Fruit fly (Drosophila melanogaster) whole organism, embryonic: ENCODE data around the gene dyl.

Experiments used
- Asciz ChIP-seq: fragments of 200-800 bp; sonication (Bioruptor generic); optimal IDR thresholded peaks from 2 replicates; lab custom pipeline; 2017; ENCODE audit warnings: missing biosample characterization, mild to moderate bottlenecking, missing genetic modification characterization, missing genetic modification reagents
- B-H2 ChIP-seq: fragments of 200-800 bp; sonication (Bioruptor generic); optimal IDR thresholded peaks from 2 replicates; lab custom pipeline; 2018; ENCODE audit warnings: missing biosample characterization, mild to moderate bottlenecking, missing genetic modification characterization
- Bgb ChIP-seq: fragments of 200-800 bp; sonication (Bioruptor generic); IDR thresholded peaks from 2 replicates; pipeline ENCODE4 v1.3.6; 2022; ENCODE audit warnings: missing biosample characterization, missing genetic modification characterization; ENCODE audit not compliant: partially characterized antibody
- CG10462 ChIP-seq: fragments of 200-800 bp; sonication (Bioruptor generic); optimal IDR thresholded peaks from 2 replicates; lab custom pipeline; 2016; ENCODE audit warnings: missing biosample characterization, missing genetic modification characterization
- CG10979 ChIP-seq: fragments of 200-800 bp; sonication (Bioruptor generic); optimal IDR thresholded peaks from 2 replicates; lab custom pipeline; 2018; ENCODE audit warnings: missing biosample characterization, mild to moderate bottlenecking, missing genetic modification characterization, moderate library complexity
- CG11398 ChIP-seq: fragments of 200-800 bp; sonication (Bioruptor generic); optimal IDR thresholded peaks from 2 replicates; lab custom pipeline; 2016; ENCODE audit warnings: missing biosample characterization, missing genetic modification characterization
- CG11456 ChIP-seq: fragments of 200-800 bp; sonication (Bioruptor generic); IDR thresholded peaks from 3 replicates; pipeline ENCODE4 v1.3.6; 2022; ENCODE audit warnings: missing biosample characterization, missing genetic modification characterization
- CG12104 ChIP-seq: fragments of 200-800 bp; sonication (Bioruptor generic); optimal IDR thresholded peaks from 3 replicates; lab custom pipeline; 2016; ENCODE audit warnings: missing biosample characterization, missing genetic modification characterization
- CG13296 ChIP-seq: fragments of 200-800 bp; sonication (Bioruptor generic); optimal IDR thresholded peaks from 3 replicates; lab custom pipeline; 2018; ENCODE audit warnings: missing biosample characterization, mild to moderate bottlenecking, missing genetic modification characterization
- CG15269 ChIP-seq: fragments of 200-800 bp; sonication (Bioruptor generic); optimal IDR thresholded peaks from 2 replicates; lab custom pipeline; 2018; ENCODE audit warnings: missing biosample characterization, mild to moderate bottlenecking, missing genetic modification characterization, moderate library complexity
- CG15479 ChIP-seq: fragments of 200-800 bp; sonication (Bioruptor generic); optimal IDR thresholded peaks from 3 replicates; lab custom pipeline; 2019; ENCODE audit warnings: missing biosample characterization, mild to moderate bottlenecking, missing genetic modification characterization, moderate library complexity
- CG4360 ChIP-seq: fragments of 200-800 bp; sonication (Bioruptor generic); IDR thresholded peaks from 2 replicates; pipeline ENCODE4 v1.3.6; 2022; ENCODE audit warnings: missing biosample characterization, missing genetic modification characterization
- CG7357 ChIP-seq: fragments of 200-800 bp; sonication (Bioruptor generic); IDR thresholded peaks from 3 replicates; pipeline ENCODE4 v1.3.6; 2022; ENCODE audit warnings: missing biosample characterization, missing genetic modification characterization
- CG7556 ChIP-seq: fragments of 200-800 bp; sonication (Bioruptor generic); optimal IDR thresholded peaks from 2 replicates; lab custom pipeline; 2017; ENCODE audit warnings: missing biosample characterization, mild to moderate bottlenecking, missing genetic modification characterization
- CG9876 ChIP-seq: fragments of 200-800 bp; sonication (Bioruptor generic); optimal IDR thresholded peaks from 2 replicates; lab custom pipeline; 2016; ENCODE audit warnings: missing biosample characterization, missing genetic modification characterization
- CG9932 ChIP-seq: fragments of 200-800 bp; sonication (Bioruptor generic); IDR thresholded peaks from 2 replicates; pipeline ENCODE4 v1.3.6; 2022; ENCODE audit warnings: missing biosample characterization, missing genetic modification characterization
- Doc2 ChIP-seq: fragments of 200-800 bp; sonication (Bioruptor generic); IDR thresholded peaks from 2 replicates; pipeline ENCODE4 v1.3.6; 2022; ENCODE audit warnings: missing biosample characterization, missing genetic modification characterization
- H15 ChIP-seq: fragments of 200-800 bp; sonication (Bioruptor generic); IDR thresholded peaks from 3 replicates; pipeline ENCODE4 v1.3.6; 2022; ENCODE audit warnings: missing biosample characterization, missing genetic modification characterization
- HLH54F ChIP-seq: fragments of 200-800 bp; sonication (Bioruptor generic); optimal IDR thresholded peaks from 3 replicates; lab custom pipeline; 2016; ENCODE audit warnings: missing biosample characterization, missing genetic modification characterization
- Lhr ChIP-seq: fragments of 200-800 bp; sonication (Bioruptor generic); optimal IDR thresholded peaks from 3 replicates; lab custom pipeline; 2017; ENCODE audit warnings: mild to moderate bottlenecking, missing biosample characterization, missing genetic modification reagents, missing genetic modification characterization
- Mad ChIP-seq: fragments of 200-800 bp; sonication (Bioruptor generic); optimal IDR thresholded peaks from 2 replicates; lab custom pipeline; 2016; ENCODE audit warnings: missing biosample characterization, missing genetic modification characterization
- Myb ChIP-seq: fragments of 200-800 bp; sonication (Bioruptor generic); optimal IDR thresholded peaks from 2 replicates; lab custom pipeline; 2016; ENCODE audit warnings: missing biosample characterization, missing genetic modification characterization
- Oaz ChIP-seq: fragments of 200-800 bp; sonication (Bioruptor generic); IDR thresholded peaks from 2 replicates; pipeline ENCODE4 v1.3.6; 2022; ENCODE audit warnings: missing biosample characterization, missing genetic modification characterization
- Oli ChIP-seq: fragments of 200-800 bp; sonication (Bioruptor generic); optimal IDR thresholded peaks from 2 replicates; lab custom pipeline; 2018; ENCODE audit warnings: missing biosample characterization, mild to moderate bottlenecking, missing genetic modification characterization, moderate library complexity
- Spps ChIP-seq: fragments of 200-800 bp; sonication (Bioruptor generic); optimal IDR thresholded peaks from 2 replicates; lab custom pipeline; 2018; ENCODE audit warnings: missing biosample characterization, mild to moderate bottlenecking, missing genetic modification characterization
- TFAM ChIP-seq: fragments of 200-800 bp; sonication (Bioruptor generic); optimal IDR thresholded peaks from 2 replicates; lab custom pipeline; 2017; ENCODE audit warnings: missing biosample characterization, missing genetic modification characterization, inconsistent platforms
- ab ChIP-seq: fragments of 200-800 bp; sonication (Bioruptor generic); optimal IDR thresholded peaks from 2 replicates; lab custom pipeline; 2016; ENCODE audit warnings: missing biosample characterization, missing genetic modification characterization
- ara ChIP-seq: fragments of 200-800 bp; sonication (Bioruptor generic); IDR thresholded peaks from 2 replicates; pipeline ENCODE4 v1.3.6; 2022; ENCODE audit warnings: missing biosample characterization, missing genetic modification characterization
- caup ChIP-seq: fragments of 200-800 bp; sonication (Bioruptor generic); optimal IDR thresholded peaks from 3 replicates; lab custom pipeline; 2017; ENCODE audit warnings: missing biosample characterization, mild to moderate bottlenecking, missing genetic modification characterization, moderate library complexity; ENCODE audit not compliant: severe bottlenecking
- corto ChIP-seq: fragments of 200-800 bp; sonication (Bioruptor generic); optimal IDR thresholded peaks from 2 replicates; lab custom pipeline; 2016; ENCODE audit warnings: missing biosample characterization, mild to moderate bottlenecking, missing genetic modification characterization, moderate library complexity
- cwo ChIP-seq: fragments of 200-800 bp; sonication (Bioruptor generic); optimal IDR thresholded peaks from 3 replicates; lab custom pipeline; 2017; ENCODE audit warnings: missing biosample characterization, missing genetic modification characterization, mild to moderate bottlenecking, moderate library complexity, missing genetic modification reagents
- dmrt99B ChIP-seq: fragments of 200-800 bp; sonication (Bioruptor generic); optimal IDR thresholded peaks from 2 replicates; lab custom pipeline; 2018; ENCODE audit warnings: missing biosample characterization, mild to moderate bottlenecking, missing genetic modification characterization, moderate library complexity
- gcm ChIP-seq: fragments of 200-800 bp; sonication (Bioruptor generic); optimal IDR thresholded peaks from 2 replicates; lab custom pipeline; 2019; ENCODE audit warnings: missing biosample characterization, mild to moderate bottlenecking, missing genetic modification characterization, moderate library complexity
- gfzf ChIP-seq: fragments of 200-800 bp; sonication (Bioruptor generic); optimal IDR thresholded peaks from 2 replicates; lab custom pipeline; 2016; ENCODE audit warnings: missing biosample characterization, mild to moderate bottlenecking, missing genetic modification characterization, moderate library complexity
- h ChIP-seq: fragments of >200 bp; optimal IDR thresholded peaks from 2 replicates; lab custom pipeline; 2017
- ham ChIP-seq: fragments of 200-800 bp; sonication (Bioruptor generic); IDR thresholded peaks from 2 replicates; pipeline ENCODE4 v1.3.6; 2022; ENCODE audit warnings: missing biosample characterization, missing genetic modification characterization
- hth ChIP-seq: fragments of >200 bp; optimal IDR thresholded peaks from 2 replicates; lab custom pipeline; 2017; ENCODE audit warnings: inconsistent platforms
- inv ChIP-seq: fragments of 200-800 bp; sonication (Bioruptor generic); IDR thresholded peaks from 2 replicates; pipeline ENCODE4 v1.3.6; 2022; ENCODE audit warnings: missing biosample characterization, missing genetic modification characterization; ENCODE audit not compliant: partially characterized antibody
- kay ChIP-seq: fragments of 200-800 bp; sonication (Bioruptor generic); optimal IDR thresholded peaks from 2 replicates; lab custom pipeline; 2016; ENCODE audit warnings: missing biosample characterization, missing genetic modification characterization
- lab ChIP-seq: fragments of 200-800 bp; sonication (Bioruptor generic); optimal IDR thresholded peaks from 3 replicates; lab custom pipeline; 2017; ENCODE audit warnings: missing biosample characterization, missing genetic modification characterization, mild to moderate bottlenecking, moderate library complexity, missing genetic modification reagents
- lov ChIP-seq, 2 experiments: fragments of 200-800 bp in 1 of 2; fragments of >200 bp in 1 of 2; sonication (Bioruptor generic) in 1 of 2; IDR thresholded peaks in 1 of 2; optimal IDR thresholded peaks in 1 of 2; 2 replicates in 1 of 2; 3 replicates in 1 of 2; pipeline versions ENCODE4 v1.3.6 to Lab custom; 2017 to 2022; ENCODE audit warnings: missing biosample characterization in 1 of 2, missing genetic modification characterization in 1 of 2
- nmo ChIP-seq: fragments of 200-800 bp; sonication (Bioruptor generic); optimal IDR thresholded peaks from 2 replicates; lab custom pipeline; 2018; ENCODE audit warnings: missing biosample characterization, mild to moderate bottlenecking, missing genetic modification characterization, moderate library complexity
- p53 ChIP-seq: fragments of 200-800 bp; sonication (Bioruptor generic); optimal IDR thresholded peaks from 2 replicates; lab custom pipeline; 2016; ENCODE audit warnings: missing biosample characterization, missing genetic modification characterization
- pho ChIP-seq: fragments of 200-800 bp; sonication (Bioruptor generic); optimal IDR thresholded peaks from 2 replicates; lab custom pipeline; 2016; ENCODE audit warnings: missing biosample characterization, missing genetic modification characterization
- pnt ChIP-seq: fragments of 200-800 bp; sonication (Bioruptor generic); optimal IDR thresholded peaks from 3 replicates; lab custom pipeline; 2016; ENCODE audit warnings: missing biosample characterization, missing genetic modification characterization
- sim ChIP-seq: fragments of 200-800 bp; sonication (Bioruptor generic); IDR thresholded peaks from 2 replicates; pipeline ENCODE4 v1.3.6; 2022; ENCODE audit warnings: missing biosample characterization, missing genetic modification characterization
- tap ChIP-seq: fragments of 200-800 bp; optimal IDR thresholded peaks from 3 replicates; lab custom pipeline; 2019; ENCODE audit warnings: missing biosample characterization, mild to moderate bottlenecking, missing genetic modification characterization, moderate library complexity
- tgo ChIP-seq: fragments of 200-800 bp; sonication (Bioruptor generic); IDR thresholded peaks from 3 replicates; pipeline ENCODE4 v1.3.6; 2022; ENCODE audit warnings: missing biosample characterization, missing genetic modification characterization
- trh ChIP-seq: fragments of 200-800 bp; sonication (Bioruptor generic); optimal IDR thresholded peaks from 2 replicates; lab custom pipeline; 2016; ENCODE audit warnings: missing biosample characterization, missing genetic modification characterization
- wor ChIP-seq: fragments of 200-800 bp; sonication (Bioruptor generic); IDR thresholded peaks from 2 replicates; pipeline ENCODE4 v1.3.6; 2022; ENCODE audit warnings: missing biosample characterization, missing genetic modification characterization

Gene dyl

DNA sequence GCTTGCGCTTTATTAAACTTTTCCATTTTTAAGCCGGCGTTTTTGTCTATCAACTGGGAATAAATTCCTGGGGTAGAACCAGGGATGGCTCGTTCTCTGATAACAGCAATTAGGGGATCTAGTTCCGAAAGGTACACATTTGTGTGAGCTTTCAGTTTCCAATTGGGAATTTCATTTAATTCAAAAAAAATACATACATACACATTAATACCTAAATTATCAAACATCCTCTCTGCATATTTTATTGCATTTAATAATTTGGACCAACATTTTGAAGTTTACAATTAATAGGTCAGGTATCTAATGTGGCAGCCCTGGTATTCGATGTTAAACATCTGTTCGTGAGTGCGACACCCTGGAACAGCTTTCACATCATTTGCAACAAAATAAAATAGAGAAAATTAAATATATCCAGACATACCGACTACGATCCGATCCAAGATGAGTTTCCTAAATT, 48.4 kb downstream of the dyl start, which contains the start of the genes CG15011 and CG1309 (continued):
- no peak for TF ChIP-seq corto
- peak; percentile 31 for TF ChIP-seq Lhr
- peak; percentile 87 for TF ChIP-seq lab
- TF ChIP-seq ham (GFP tag; lab: Robert Waterston, UW): 0 out of 2 replicates have a peak, but pooled peaks have one; percentile 35
- peak; percentile 73 for TF ChIP-seq Spps
- peak; percentile 81 for TF ChIP-seq CG10979 (tag; lab: Kevin White, UChicago)
- peak; percentile 23 for TF ChIP-seq gfzf (GFP tag; lab: Kevin White, UChicago)
- TF ChIP-seq caup (GFP tag; lab: Kevin White, UChicago): peak; percentile 68
- TF ChIP-seq CG15479: no peak
- no peak for TF ChIP-seq h
- peak; percentile 63 for TF ChIP-seq wor (GFP tag; lab: Robert Waterston, UW)
- TF ChIP-seq HLH54F (GFP tag; lab: Kevin White, UChicago): peak; percentile 90
- peak; percentile 67 for TF ChIP-seq CG12104
- TF ChIP-seq sim (GFP tag; lab: Robert Waterston, UW): no peak
- TF ChIP-seq Myb (GFP tag; lab: Kevin White, UChicago): peak; percentile 62
- TF ChIP-seq gcm: peak; percentile 77
- no peak for TF ChIP-seq Doc2 (GFP tag; lab: Robert Waterston, UW)
- TF ChIP-seq CG9932 (GFP tag; lab: Robert Waterston, UW): peak; percentile 87
- TF ChIP-seq kay (GFP tag; lab: Kevin White, UChicago): peak; percentile 72
- TF ChIP-seq inv (GFP tag; lab: Robert Waterston, UW): peak; percentile 39; the same call in 1 of the 2 replicates
- no peak for TF ChIP-seq CG4360 (GFP tag; lab: Robert Waterston, UW)
- peak; percentile 91 for TF ChIP-seq pho (GFP tag; lab: Kevin White, UChicago)
- TF ChIP-seq Oli (tag; lab: Kevin White, UChicago): peak; percentile 67
- no peak for TF ChIP-seq hth (lab: Kevin White, UChicago)
- TF ChIP-seq tgo (GFP tag; lab: Robert Waterston, UW): peak; percentile 57; the same call in 2 of the 3 replicates
- peak; percentile 35 for TF ChIP-seq cwo (GFP tag; lab: Kevin White, UChicago)
- peak; percentile 67 for TF ChIP-seq pnt (GFP tag; lab: Kevin White, UChicago)
- TF ChIP-seq Asciz (GFP tag; lab: Kevin White, UChicago): peak; percentile 56
- TF ChIP-seq ara (GFP tag; lab: Robert Waterston, UW): no peak
- peak; percentile 74 for TF ChIP-seq H15 (GFP tag; lab: Robert Waterston, UW)
- TF ChIP-seq TFAM (GFP tag; lab: Kevin White, UChicago): peak; percentile 17
- TF ChIP-seq p53 (GFP tag; lab: Kevin White, UChicago): peak; percentile 53
- TF ChIP-seq CG7556 (GFP tag; lab: Kevin White, UChicago): peak; percentile 75
- peak; percentile 67 for TF ChIP-seq tap (tag; lab: Kevin White, UChicago)
- TF ChIP-seq dmrt99B (tag; lab: Kevin White, UChicago): peak; percentile 77
- peak; percentile 80 for TF ChIP-seq Mad
- peak; percentile 92 for TF ChIP-seq nmo
- peak; percentile 84 for TF ChIP-seq CG15269 (tag; lab: Kevin White, UChicago)
- TF ChIP-seq Oaz (GFP tag; lab: Robert Waterston, UW): 0 out of 2 replicates have a peak, but pooled peaks have one; percentile 34
- peak; percentile 42 for TF ChIP-seq ab (GFP tag; lab: Kevin White, UChicago)
- no peak for TF ChIP-seq lov (optimal IDR thresholded peaks at IDR 0.05; lab: Kevin White, UChicago)
- 0 out of 3 replicates have a peak, but pooled peaks have one; percentile 21 for TF ChIP-seq lov (GFP tag; IDR thresholded peaks at IDR 0.05; lab: Robert Waterston, UW)
- TF ChIP-seq CG7357: peak; percentile 55; the same call in 2 of the 3 replicates
- TF ChIP-seq CG9876 (GFP tag; lab: Kevin White, UChicago): peak; percentile 76
- peak; percentile 75; the same call in 2 of the 3 replicates for TF ChIP-seq CG11456 (GFP tag; lab: Robert Waterston, UW)
- peak; percentile 65 for TF ChIP-seq CG11398
- TF ChIP-seq trh (GFP tag; lab: Kevin White, UChicago): peak; percentile 72
- peak; percentile 68 for TF ChIP-seq CG10462 (GFP tag; lab: Kevin White, UChicago)
- peak; percentile 86 for TF ChIP-seq B-H2 (GFP tag; lab: Kevin White, UChicago)
- TF ChIP-seq CG13296 (GFP tag; lab: Kevin White, UChicago): peak; percentile 78
- TF ChIP-seq Bgb (GFP tag; lab: Robert Waterston, UW): no peak; the same call in 1 of the 2 replicates
